Worm (Caenorhabditis elegans): ENCODE data around the gene ZK643.2.

ce11 chrIII:8980892-8981291 is 24.6 kb downstream of the ZK643.2 start:
- TF ChIP-seq ama-1 (optimal IDR thresholded peaks at IDR 0.05) (no peak), nhr-21 (tag; optimal IDR thresholded peaks at IDR 0.05) (no peak), fos-1 (tag; optimal IDR thresholded peaks at IDR 0.05) (no peak), lin-13 (GFP tag; optimal IDR thresholded peaks at IDR 0.05) (no peak), nhr-11 (tag; optimal IDR thresholded peaks at IDR 0.05) (no peak), blmp-1 (tag; optimal IDR thresholded peaks at IDR 0.05; ENCODE audit: insufficient read depth) (no peak), unc-39 (tag; optimal IDR thresholded peaks at IDR 0.05) (no peak), gmeb-1 (tag; optimal IDR thresholded peaks at IDR 0.05) (no peak), nhr-6 (tag; optimal IDR thresholded peaks at IDR 0.05) (no peak), sma-3 (GFP tag; optimal IDR thresholded peaks at IDR 0.05) (no peak)

Measured in whole organism, L2 larva.